Worm (Caenorhabditis elegans) whole organism, mixed stage, embryonic: Measurements from ENCODE around the gene cyp-43A1.

Experiments used
- elt-3 ChIP-seq: fragments of 150-350 bp; optimal IDR thresholded peaks from 2 replicates; lab custom pipeline; 2014; ENCODE audit warnings: missing biosample characterization, missing genetic modification characterization
- lin-13 ChIP-seq: fragments of 150-350 bp; optimal IDR thresholded peaks from 2 replicates; lab custom pipeline; 2014; ENCODE audit warnings: missing biosample characterization, missing genetic modification characterization
- lsy-2 ChIP-seq: fragments of 150-350 bp; optimal IDR thresholded peaks from 2 replicates; lab custom pipeline; 2014; ENCODE audit warnings: missing biosample characterization, missing genetic modification characterization
- mab-5 ChIP-seq: fragments of 150-350 bp; optimal IDR thresholded peaks from 2 replicates; lab custom pipeline; 2014; ENCODE audit warnings: missing biosample characterization, missing genetic modification characterization
- mep-1 ChIP-seq: fragments of 150-350 bp; optimal IDR thresholded peaks from 2 replicates; lab custom pipeline; 2017; ENCODE audit warnings: missing biosample characterization, missing genetic modification reagents, missing genetic modification characterization, inconsistent platforms
- nhr-12 ChIP-seq: fragments of 150-350 bp; optimal IDR thresholded peaks from 2 replicates; lab custom pipeline; 2014; ENCODE audit warnings: missing biosample characterization, missing genetic modification characterization
- nhr-237 ChIP-seq: fragments of 150-350 bp; optimal IDR thresholded peaks from 2 replicates; lab custom pipeline; 2014; ENCODE audit warnings: missing biosample characterization, missing genetic modification characterization
- nhr-28 ChIP-seq: fragments of 150-350 bp; optimal IDR thresholded peaks from 2 replicates; lab custom pipeline; 2014; ENCODE audit warnings: missing biosample characterization, missing genetic modification characterization
- pha-4 ChIP-seq: fragments of 150-350 bp; optimal IDR thresholded peaks from 2 replicates; lab custom pipeline; 2018; ENCODE audit warnings: missing biosample characterization, missing genetic modification reagents, missing genetic modification characterization
- unc-39 ChIP-seq: fragments of 150-350 bp; optimal IDR thresholded peaks from 2 replicates; lab custom pipeline; 2014; ENCODE audit warnings: missing biosample characterization, missing genetic modification characterization
- ztf-11 ChIP-seq: fragments of 150-350 bp; optimal IDR thresholded peaks from 2 replicates; lab custom pipeline; 2014; ENCODE audit warnings: missing biosample characterization, missing genetic modification characterization

DNA sequence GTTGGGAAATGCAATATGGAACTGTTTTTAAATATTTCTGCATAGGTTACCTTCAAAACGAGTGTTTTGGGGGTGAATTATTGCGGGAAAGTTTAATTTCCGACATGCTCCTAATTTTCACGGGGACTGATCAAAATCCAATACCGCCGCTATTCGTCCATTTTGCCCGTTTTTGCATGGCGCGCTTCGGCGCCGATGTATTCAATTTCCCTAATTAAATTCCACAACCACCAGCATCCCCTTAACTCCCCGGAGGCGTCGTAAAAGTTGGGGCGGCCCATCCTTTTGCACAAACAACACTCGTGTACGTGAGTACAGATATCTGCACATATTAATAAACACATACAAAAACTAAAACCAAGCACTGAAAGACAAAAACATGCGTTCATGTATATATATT, 10.2 kb downstream of the cyp-43A1 start:
- TF ChIP-seq nhr-28 = no peak
- TF ChIP-seq lin-13 = no peak
- TF ChIP-seq elt-3 (tag; lab: Kevin White, UChicago) = no peak
- TF ChIP-seq lsy-2 (tag; lab: Kevin White, UChicago) = no peak
- no peak for TF ChIP-seq ztf-11 (tag; lab: Kevin White, UChicago)
- no peak for TF ChIP-seq unc-39
- no peak for TF ChIP-seq mep-1 (tag; lab: Kevin White, UChicago)
- no peak for TF ChIP-seq nhr-12 (tag; lab: Kevin White, UChicago)
- TF ChIP-seq nhr-237 (tag; lab: Kevin White, UChicago) = no peak
- TF ChIP-seq pha-4 = no peak
- TF ChIP-seq mab-5 (tag; lab: Kevin White, UChicago) = no peak
